Worm (Caenorhabditis elegans): Measurements from ENCODE around the gene gcsh-1.
A peak's percentile ranks its signal among the peaks of the same experiment; 100 is the strongest.

Gene gcsh-1

ce11 chrX:14492441-14492840 is 22.4 kb downstream of the gcsh-1 start:
- TF ChIP-seq ceh-39 (tag; optimal IDR thresholded peaks at IDR 0.05), result no peak
- TF ChIP-seq cnd-1 (tag; optimal IDR thresholded peaks at IDR 0.05), result no peak
- no peak for TF ChIP-seq nhr-12 (tag; optimal IDR thresholded peaks at IDR 0.05)

ce11 chrX:14491103-14491502 is 23.8 kb downstream of the gcsh-1 start:
- TF ChIP-seq mep-1 (tag; optimal IDR thresholded peaks at IDR 0.05) (peak; percentile 38), nhr-12 (tag; optimal IDR thresholded peaks at IDR 0.05) (no peak), zip-8 (tag; optimal IDR thresholded peaks at IDR 0.05) (peak; percentile 23), ceh-39 (tag; optimal IDR thresholded peaks at IDR 0.05) (peak; percentile 70), ceh-43 (GFP tag; optimal IDR thresholded peaks at IDR 0.05) (no peak), sem-2 (GFP tag; optimal IDR thresholded peaks at IDR 0.05) (no peak), lsy-2 (tag; optimal IDR thresholded peaks at IDR 0.05) (no peak), drap-1 (GFP tag; optimal IDR thresholded peaks at IDR 0.05) (no peak), sptf-1 (tag; optimal IDR thresholded peaks at IDR 0.05) (no peak), mls-2 (tag; optimal IDR thresholded peaks at IDR 0.05) (peak; percentile 22), M03D4.4 (tag; optimal IDR thresholded peaks at IDR 0.05) (no peak), cnd-1 (tag; optimal IDR thresholded peaks at IDR 0.05) (peak; percentile 55)

- TF ChIP-seq mls-2 (tag; optimal IDR thresholded peaks at IDR 0.05), result no peak
- no peak for TF ChIP-seq mab-5 (tag; optimal IDR thresholded peaks at IDR 0.05)
- TF ChIP-seq unc-120 (tag; optimal IDR thresholded peaks at IDR 0.05; ENCODE audit: poor library complexity, severe bottlenecking), result no peak
- TF ChIP-seq bed-3 (GFP tag; optimal IDR thresholded peaks at IDR 0.05), result no peak
- TF ChIP-seq flh-1 (GFP tag; optimal IDR thresholded peaks at IDR 0.05), result no peak
- TF ChIP-seq ceh-83 (GFP tag; optimal IDR thresholded peaks at IDR 0.05), result no peak
- TF ChIP-seq lin-32 (GFP tag; optimal IDR thresholded peaks at IDR 0.05), result no peak
- TF ChIP-seq zip-8 (tag; optimal IDR thresholded peaks at IDR 0.05), result no peak
- TF ChIP-seq ztf-11 (tag; optimal IDR thresholded peaks at IDR 0.05), result no peak
- TF ChIP-seq hlh-1 (tag; optimal IDR thresholded peaks at IDR 0.05), result no peak
- TF ChIP-seq elt-3 (tag; optimal IDR thresholded peaks at IDR 0.05), result no peak
- TF ChIP-seq nhr-76 (tag; optimal IDR thresholded peaks at IDR 0.05), result no peak
- TF ChIP-seq M03D4.4 (tag; optimal IDR thresholded peaks at IDR 0.05), result no peak
- TF ChIP-seq lsy-2 (tag; optimal IDR thresholded peaks at IDR 0.05), result no peak
Observed at ce11 chrX:14490486-14490885, 24.4 kb downstream of the gcsh-1 start.

ce11 chrX:14489945-14490344 is 24.9 kb downstream of the gcsh-1 start, which contains the start of gene his-24:
Gene his-24, plus strand, starts transcription at chrX:14490094.
- TF ChIP-seq ceh-43 (GFP tag; optimal IDR thresholded peaks at IDR 0.05) (no peak), M03D4.4 (tag; optimal IDR thresholded peaks at IDR 0.05) (peak; percentile 36), snpc-4 (tag; optimal IDR thresholded peaks at IDR 0.05) (no peak), tbx-8 (GFP tag; optimal IDR thresholded peaks at IDR 0.05) (no peak), nhr-2 (tag; optimal IDR thresholded peaks at IDR 0.05) (no peak), cnd-1 (tag; optimal IDR thresholded peaks at IDR 0.05) (peak; percentile 59), hlh-1 (tag; optimal IDR thresholded peaks at IDR 0.05) (peak; percentile 35), unc-39 (tag; optimal IDR thresholded peaks at IDR 0.05) (no peak), elt-3 (tag; optimal IDR thresholded peaks at IDR 0.05) (no peak), ceh-83 (GFP tag; optimal IDR thresholded peaks at IDR 0.05) (peak; percentile 51), zip-8 (tag; optimal IDR thresholded peaks at IDR 0.05) (peak; percentile 6), lin-32 (GFP tag; optimal IDR thresholded peaks at IDR 0.05) (peak; percentile 5), nhr-12 (tag; optimal IDR thresholded peaks at IDR 0.05) (no peak), ham-2 (GFP tag; optimal IDR thresholded peaks at IDR 0.05) (no peak), mab-5 (tag; optimal IDR thresholded peaks at IDR 0.05) (no peak), ces-1 (GFP tag; optimal IDR thresholded peaks at IDR 0.05) (peak; percentile 37), mls-2 (tag; optimal IDR thresholded peaks at IDR 0.05) (peak; percentile 47), lin-13 (tag; optimal IDR thresholded peaks at IDR 0.05) (peak; percentile 75), mep-1 (tag; optimal IDR thresholded peaks at IDR 0.05) (peak; percentile 87), nhr-28 (tag; optimal IDR thresholded peaks at IDR 0.05) (no peak), pha-4 (tag; optimal IDR thresholded peaks at IDR 0.05) (peak; percentile 66), sem-2 (GFP tag; optimal IDR thresholded peaks at IDR 0.05) (no peak), blmp-1 (tag; optimal IDR thresholded peaks at IDR 0.05) (no peak), sptf-1 (tag; optimal IDR thresholded peaks at IDR 0.05) (peak; percentile 38), drap-1 (GFP tag; optimal IDR thresholded peaks at IDR 0.05) (peak; percentile 25), elt-1 (tag; optimal IDR thresholded peaks at IDR 0.05; ENCODE audit: borderline replicate concordance, insufficient read depth) (no peak), flh-1 (GFP tag; optimal IDR thresholded peaks at IDR 0.05) (no peak), unc-120 (tag; optimal IDR thresholded peaks at IDR 0.05; ENCODE audit: poor library complexity, severe bottlenecking) (peak; percentile 26), unc-62 (GFP tag; optimal IDR thresholded peaks at IDR 0.05) (peak; percentile 29), nhr-76 (tag; optimal IDR thresholded peaks at IDR 0.05) (no peak), nhr-237 (tag; optimal IDR thresholded peaks at IDR 0.05) (no peak), bed-3 (GFP tag; optimal IDR thresholded peaks at IDR 0.05) (no peak), lsy-2 (tag; optimal IDR thresholded peaks at IDR 0.05) (peak; percentile 44), ztf-11 (tag; optimal IDR thresholded peaks at IDR 0.05) (peak; percentile 64), ceh-39 (tag; optimal IDR thresholded peaks at IDR 0.05) (peak; percentile 61)

Measured in whole organism, mixed stage, embryonic.